Fruit fly (Drosophila melanogaster): ENCODE measurements around the gene RpS27.

Gene RpS27

DNA sequence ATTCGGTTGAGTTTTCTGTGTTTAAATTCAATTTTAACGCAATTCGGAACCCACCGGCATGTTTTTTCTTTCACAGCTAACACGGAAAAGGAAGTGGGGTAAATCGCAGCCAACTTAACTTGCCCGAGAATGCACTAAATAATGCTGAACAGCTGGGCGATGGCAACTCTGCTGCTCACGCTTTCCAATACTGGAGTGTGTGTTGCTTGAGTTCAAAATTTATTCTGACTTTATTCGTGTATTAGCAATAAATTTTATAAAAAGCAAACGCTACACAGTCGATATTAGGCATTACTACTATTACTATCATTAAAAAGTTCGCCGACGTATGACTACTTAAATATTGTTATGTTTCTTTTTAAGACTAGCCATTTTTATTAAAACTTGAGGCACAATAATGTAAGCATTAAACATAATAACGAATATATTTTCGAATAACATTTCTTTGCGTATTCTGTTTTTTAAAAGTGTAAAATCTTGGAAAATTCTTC, at the start of gene RpS27, which contains the start of gene Nup37 (continued):
- peak; percentile 98 for TF ChIP-seq CG1647 (GFP tag; optimal IDR thresholded peaks at IDR 0.05)
- peak; percentile 86 for TF ChIP-seq bigmax (GFP tag; optimal IDR thresholded peaks at IDR 0.05)
- TF ChIP-seq CG33213 (GFP tag; optimal IDR thresholded peaks at IDR 0.05): peak; percentile 99
- peak; percentile 99 for TF ChIP-seq CG7271 (tag; optimal IDR thresholded peaks at IDR 0.05)
- TF ChIP-seq CG15514 (GFP tag; optimal IDR thresholded peaks at IDR 0.05): peak; percentile 96
- TF ChIP-seq jing (GFP tag; optimal IDR thresholded peaks at IDR 0.05): peak; percentile 94
- peak; percentile 32; the same call in 1 of the 3 replicates for TF ChIP-seq CG6791 (GFP tag; IDR thresholded peaks at IDR 0.05; ENCODE audit: partially characterized antibody)
- peak; percentile 99 for TF ChIP-seq CG9817 (tag; optimal IDR thresholded peaks at IDR 0.05)
- peak; percentile 98 for TF ChIP-seq Fer3 (tag; optimal IDR thresholded peaks at IDR 0.05)
- TF ChIP-seq aop (GFP tag; IDR thresholded peaks at IDR 0.05): peak; percentile 80; the same call in 1 of the 2 replicates
- peak; percentile 91 for TF ChIP-seq CG10565 (GFP tag; optimal IDR thresholded peaks at IDR 0.05)
- TF ChIP-seq CG31365 (tag; optimal IDR thresholded peaks at IDR 0.05): peak; percentile 92
- peak; percentile 59 for TF ChIP-seq Dref (GFP tag; IDR thresholded peaks at IDR 0.05)
- peak; percentile 94 for TF ChIP-seq CG15269 (tag; optimal IDR thresholded peaks at IDR 0.05)
- peak; percentile 93 for TF ChIP-seq CG17612 (GFP tag; IDR thresholded peaks at IDR 0.05)
- TF ChIP-seq Atf3 (GFP tag; optimal IDR thresholded peaks at IDR 0.05): peak; percentile 98
- TF ChIP-seq insv (GFP tag; optimal IDR thresholded peaks at IDR 0.05): peak in 1 of 2 experiments; percentile 87
- TF ChIP-seq zen2 (GFP tag; IDR thresholded peaks at IDR 0.05; ENCODE audit: partially characterized antibody): no peak
- TF ChIP-seq CG9609 (GFP tag; optimal IDR thresholded peaks at IDR 0.05): peak; percentile 99
- peak; percentile 91 for TF ChIP-seq CG14965 (GFP tag; optimal IDR thresholded peaks at IDR 0.05; ENCODE audit: borderline replicate concordance)
- TF ChIP-seq gfzf (GFP tag; optimal IDR thresholded peaks at IDR 0.05): peak; percentile 96
- peak; percentile 98 for TF ChIP-seq vvl (GFP tag; IDR thresholded peaks at IDR 0.05)
- peak; percentile 94 for TF ChIP-seq CG2712 (tag; optimal IDR thresholded peaks at IDR 0.05)
- TF ChIP-seq E2f2 (GFP tag; IDR thresholded peaks at IDR 0.05): peak; percentile 85
- peak; percentile 99 for TF ChIP-seq CG13775 (GFP tag; optimal IDR thresholded peaks at IDR 0.05)
- peak; percentile 98 for TF ChIP-seq repo (GFP tag; optimal IDR thresholded peaks at IDR 0.05)
- peak; percentile 84 for TF ChIP-seq Poxn (GFP tag; IDR thresholded peaks at IDR 0.05)
- peak; percentile 100 for TF ChIP-seq B-H2 (GFP tag; optimal IDR thresholded peaks at IDR 0.05)
- TF ChIP-seq CG11695 (GFP tag; IDR thresholded peaks at IDR 0.05): peak; percentile 89
- no peak for TF ChIP-seq abd-A (tag; optimal IDR thresholded peaks at IDR 0.05)
- peak; percentile 89 for TF ChIP-seq seq (GFP tag; IDR thresholded peaks at IDR 0.05)
- peak; percentile 96 for TF ChIP-seq cato (GFP tag; optimal IDR thresholded peaks at IDR 0.05; ENCODE audit: borderline replicate concordance)
- TF ChIP-seq Bteb2 (GFP tag; optimal IDR thresholded peaks at IDR 0.05): peak; percentile 97
- TF ChIP-seq CG6683 (GFP tag; optimal IDR thresholded peaks at IDR 0.05): peak; percentile 94
- peak; percentile 93 for TF ChIP-seq TFAM (GFP tag; optimal IDR thresholded peaks at IDR 0.05)
- peak; percentile 75 for TF ChIP-seq Drgx (GFP tag; IDR thresholded peaks at IDR 0.05)
- peak; percentile 91 for TF ChIP-seq CG5180 (GFP tag; optimal IDR thresholded peaks at IDR 0.05)
- peak; percentile 98 for TF ChIP-seq CG10431 (GFP tag; optimal IDR thresholded peaks at IDR 0.05)
- peak; percentile 94 for TF ChIP-seq E2f1 (GFP tag; IDR thresholded peaks at IDR 0.05)
- TF ChIP-seq Hmx (GFP tag; optimal IDR thresholded peaks at IDR 0.05): peak; percentile 86
- peak; percentile 83; the same call in 1 of the 2 replicates for TF ChIP-seq Gsc (GFP tag; IDR thresholded peaks at IDR 0.05)
- TF ChIP-seq kay (GFP tag; optimal IDR thresholded peaks at IDR 0.05): peak; percentile 93
- TF ChIP-seq yki (optimal IDR thresholded peaks at IDR 0.05): no peak
- TF ChIP-seq klu (GFP tag; IDR thresholded peaks at IDR 0.05): peak; percentile 92
- TF ChIP-seq gro (GFP tag; optimal IDR thresholded peaks at IDR 0.05): peak; percentile 97
- no peak for TF ChIP-seq Trl (optimal IDR thresholded peaks at IDR 0.05)
- TF ChIP-seq Trl (GFP tag; optimal IDR thresholded peaks at IDR 0.05): peak; percentile 99
- peak; percentile 98 for TF ChIP-seq fd64A (GFP tag; optimal IDR thresholded peaks at IDR 0.05)
- TF ChIP-seq CG10366 (GFP tag; IDR thresholded peaks at IDR 0.05): peak; percentile 96
- peak; percentile 95 for TF ChIP-seq Dek (tag; optimal IDR thresholded peaks at IDR 0.05)
- TF ChIP-seq HLH3B (GFP tag; IDR thresholded peaks at IDR 0.05): peak; percentile 95

Measured in whole organism, embryonic.